Worm (Caenorhabditis elegans): ENCODE data around the gene catp-7.

Gene catp-7

ce11 chrIV:8618698-8619097 lies 32.9 kb downstream of the catp-7 start, which contains the start of gene F42A9.8:
F42A9.8 (minus strand) TSS chrIV:8618785.
- TF ChIP-seq egl-43 (GFP tag; IDR thresholded peaks at IDR 0.05) (no peak), ceh-62 (tag; optimal IDR thresholded peaks at IDR 0.05) (no peak), lin-38 (GFP tag; IDR thresholded peaks at IDR 0.05) (peak; percentile 56), nhr-11 (tag; optimal IDR thresholded peaks at IDR 0.05) (no peak), daf-8 (GFP tag; IDR thresholded peaks at IDR 0.05) (no peak), Y75B8A.6 (GFP tag; IDR thresholded peaks at IDR 0.05) (no peak)

ce11 chrIV:8620102-8620733 lies 34.4 kb downstream of the catp-7 start, which contains the start of gene lin-49:
lin-49 (plus strand) TSS chrIV:8620683.
- peak; percentile 62 for TF ChIP-seq nhr-77 (tag; optimal IDR thresholded peaks at IDR 0.05)
- no peak for TF ChIP-seq R02D3.7 (tag; optimal IDR thresholded peaks at IDR 0.05)
- TF ChIP-seq mdl-1 (tag; optimal IDR thresholded peaks at IDR 0.05) = peak; percentile 9 to 83
- TF ChIP-seq ceh-44 (GFP tag; IDR thresholded peaks at IDR 0.05) = no peak
- peak; percentile 47 for TF ChIP-seq lin-13 (GFP tag; optimal IDR thresholded peaks at IDR 0.05)
- no peak for TF ChIP-seq ces-1 (GFP tag; optimal IDR thresholded peaks at IDR 0.05)
- peak; percentile 84 for TF ChIP-seq nhr-28 (tag; optimal IDR thresholded peaks at IDR 0.05)
- TF ChIP-seq daf-8 (GFP tag; IDR thresholded peaks at IDR 0.05) = no peak
- TF ChIP-seq ceh-28 (tag; optimal IDR thresholded peaks at IDR 0.05) = no peak
- TF ChIP-seq aly-2 (tag; optimal IDR thresholded peaks at IDR 0.05) = no peak
- TF ChIP-seq dmd-9 (GFP tag; IDR thresholded peaks at IDR 0.05) = no peak
- TF ChIP-seq arid-1 (GFP tag; conservative IDR thresholded peaks at IDR 0.05) = 0 out of 2 replicates have a peak, but pooled peaks have one; percentile 11
- TF ChIP-seq zfp-3 (GFP tag; conservative IDR thresholded peaks at IDR 0.05) = no peak
- TF ChIP-seq unc-130 (GFP tag; optimal IDR thresholded peaks at IDR 0.05) = no peak
- TF ChIP-seq nhr-237 (tag; optimal IDR thresholded peaks at IDR 0.05) = no peak
- no peak for TF ChIP-seq pha-4 (GFP tag; IDR thresholded peaks at IDR 0.05)
- peak; percentile 65 for TF ChIP-seq pha-4 (tag; optimal IDR thresholded peaks at IDR 0.05)
- no peak for TF ChIP-seq ztf-11 (tag; optimal IDR thresholded peaks at IDR 0.05)
- TF ChIP-seq dpl-1 (GFP tag; optimal IDR thresholded peaks at IDR 0.05) = peak; percentile 40
- TF ChIP-seq dve-1 (tag; optimal IDR thresholded peaks at IDR 0.05; ENCODE audit: insufficient read depth) = peak; percentile 87
- TF ChIP-seq lsy-2 (tag; optimal IDR thresholded peaks at IDR 0.05) = peak; percentile 43 to 82
- no peak for TF ChIP-seq lin-39 (tag; optimal IDR thresholded peaks at IDR 0.05)
- TF ChIP-seq snpc-1.2 (GFP tag; IDR thresholded peaks at IDR 0.05) = no peak
- TF ChIP-seq set-16 (GFP tag; IDR thresholded peaks at IDR 0.05) = no peak
- TF ChIP-seq spr-3 (GFP tag; optimal IDR thresholded peaks at IDR 0.05) = no peak
- TF ChIP-seq ztf-7 (tag; optimal IDR thresholded peaks at IDR 0.05) = peak; percentile 15
- no peak for TF ChIP-seq attf-4 (tag; optimal IDR thresholded peaks at IDR 0.05)
- TF ChIP-seq ctbp-1 (GFP tag; IDR thresholded peaks at IDR 0.05) = 0 out of 2 replicates have a peak, but pooled peaks have one; percentile 42
- TF ChIP-seq mxl-2 (GFP tag; conservative IDR thresholded peaks at IDR 0.05) = no peak
- peak; percentile 62 for TF ChIP-seq dmd-6 (GFP tag; IDR thresholded peaks at IDR 0.05)
- no peak for TF ChIP-seq pqm-1 (tag; optimal IDR thresholded peaks at IDR 0.05)
- no peak for TF ChIP-seq saeg-2 (GFP tag; IDR thresholded peaks at IDR 0.05)
- no peak for TF ChIP-seq F37D6.2 (tag; optimal IDR thresholded peaks at IDR 0.05)
- TF ChIP-seq F10B5.3 (tag; optimal IDR thresholded peaks at IDR 0.05) = no peak
- no peak for TF ChIP-seq T26A8.4 (GFP tag; IDR thresholded peaks at IDR 0.05)
- TF ChIP-seq egl-43 (GFP tag; IDR thresholded peaks at IDR 0.05) = no peak
- TF ChIP-seq ceh-82 (tag; optimal IDR thresholded peaks at IDR 0.05) = no peak
- no peak for TF ChIP-seq F44E2.7 (GFP tag; IDR thresholded peaks at IDR 0.05)
- TF ChIP-seq fkh-10 (GFP tag; optimal IDR thresholded peaks at IDR 0.05) = peak; percentile 1
- TF ChIP-seq zip-11 (GFP tag; IDR thresholded peaks at IDR 0.05) = no peak
- TF ChIP-seq cey-2 (tag; optimal IDR thresholded peaks at IDR 0.05; ENCODE audit: borderline replicate concordance, insufficient read depth) = no peak
- peak; percentile 81 for TF ChIP-seq hmg-1.1 (GFP tag; IDR thresholded peaks at IDR 0.05)
- TF ChIP-seq hlh-30 (tag; optimal IDR thresholded peaks at IDR 0.05; ENCODE audit: insufficient read depth) = peak; percentile 97
- peak; percentile 88 for TF ChIP-seq mep-1 (tag; optimal IDR thresholded peaks at IDR 0.05)
- TF ChIP-seq nhr-102 (tag; optimal IDR thresholded peaks at IDR 0.05) = peak; percentile 20
